Worm (Caenorhabditis elegans) whole organism, L1 larva: ENCODE results near the gene F15E6.10.
A peak's percentile ranks its signal among the peaks of the same experiment; 100 is the strongest.

Source experiments
- C34B4.2 ChIP-seq: sonication (generic microtip); optimal IDR thresholded peaks from 2 replicates; lab custom pipeline; 2017; ENCODE audit warnings: mild to moderate bottlenecking, missing genetic modification characterization, missing compliant biosample characterization
- blmp-1 ChIP-seq: fragments of 150-350 bp; optimal IDR thresholded peaks from 2 replicates; lab custom pipeline; 2014; ENCODE audit warnings: missing biosample characterization, missing genetic modification characterization
- ceh-88 ChIP-seq: fragments of 200-800 bp; sonication (Bioruptor generic); IDR thresholded peaks from 2 replicates; pipeline ENCODE4 v1.3.6; 2022; ENCODE audit warnings: missing genetic modification characterization, missing compliant biosample characterization
- efl-1 ChIP-seq, 4 experiments: fragments of 150-350 bp; optimal IDR thresholded peaks in 3 of 4; peaks in 1 of 4; 1 replicate in 1 of 4; 2 replicates in 3 of 4; lab custom pipeline; 2014; ENCODE audit warnings: missing biosample characterization in 2 of 4, missing genetic modification characterization in 2 of 4, missing genetic modification reagents in 2 of 4
- efl-3 ChIP-seq: fragments of 200-800 bp; sonication (Bioruptor generic); optimal IDR thresholded peaks from 2 replicates; lab custom pipeline; 2018; ENCODE audit warnings: mild to moderate bottlenecking, missing genetic modification characterization, missing compliant biosample characterization
- elt-2 ChIP-seq: sonication (generic microtip); optimal IDR thresholded peaks from 2 replicates; lab custom pipeline; 2016; ENCODE audit warnings: missing genetic modification characterization, mild to moderate bottlenecking, inconsistent platforms, missing compliant biosample characterization, missing genetic modification reagents
- fos-1 ChIP-seq: fragments of 150-350 bp; optimal IDR thresholded peaks from 2 replicates; lab custom pipeline; 2014; ENCODE audit warnings: missing biosample characterization, missing genetic modification characterization
- hlh-17 ChIP-seq: fragments of 200-800 bp; sonication (Bioruptor generic); optimal IDR thresholded peaks from 2 replicates; lab custom pipeline; 2018; ENCODE audit warnings: missing genetic modification characterization, mild to moderate bottlenecking, missing compliant biosample characterization, moderate library complexity, borderline replicate concordance
- hpl-2 ChIP-seq: fragments of 150-350 bp; optimal IDR thresholded peaks from 2 replicates; lab custom pipeline; 2014; ENCODE audit warnings: missing biosample characterization, missing genetic modification reagents, missing genetic modification characterization
- irx-1 ChIP-seq: sonication (generic microtip); optimal IDR thresholded peaks from 2 replicates; lab custom pipeline; 2016; ENCODE audit warnings: missing genetic modification characterization, missing compliant biosample characterization
- lin-13 ChIP-seq: fragments of 150-350 bp; optimal IDR thresholded peaks from 2 replicates; lab custom pipeline; 2014; ENCODE audit warnings: missing biosample characterization, missing genetic modification reagents, missing genetic modification characterization
- lin-14 ChIP-seq: fragments of 200-800 bp; sonication (Bioruptor generic); optimal IDR thresholded peaks from 2 replicates; lab custom pipeline; 2018; ENCODE audit warnings: mild to moderate bottlenecking, missing genetic modification characterization, moderate library complexity, missing compliant biosample characterization
- lin-35 ChIP-seq, 2 experiments: fragments of 150-350 bp; optimal IDR thresholded peaks; 2 replicates each; lab custom pipeline; 2014; ENCODE audit warnings: missing biosample characterization in 2 of 2, missing genetic modification characterization in 2 of 2, missing genetic modification reagents in 2 of 2
- lir-3 ChIP-seq: sonication (generic microtip); optimal IDR thresholded peaks from 2 replicates; lab custom pipeline; 2016; ENCODE audit warnings: mild to moderate bottlenecking, missing genetic modification characterization, moderate library complexity, missing compliant biosample characterization; ENCODE audit not compliant: poor library complexity
- lsy-2 ChIP-seq, 2 experiments: fragments of 150-350 bp; optimal IDR thresholded peaks; 2 replicates each; lab custom pipeline; 2014; ENCODE audit warnings: missing biosample characterization in 2 of 2, missing genetic modification characterization in 2 of 2
- mab-9 ChIP-seq: fragments of 200-800 bp; sonication (Bioruptor generic); IDR thresholded peaks from 2 replicates; pipeline ENCODE4 v1.3.6; 2022; ENCODE audit warnings: missing genetic modification reagents, missing genetic modification characterization, missing compliant biosample characterization
- nhr-237 ChIP-seq: fragments of 150-350 bp; optimal IDR thresholded peaks from 2 replicates; lab custom pipeline; 2014; ENCODE audit warnings: missing biosample characterization, missing genetic modification characterization
- nhr-47 ChIP-seq: sonication (generic microtip); optimal IDR thresholded peaks from 2 replicates; lab custom pipeline; 2016; ENCODE audit warnings: mild to moderate bottlenecking, missing genetic modification characterization, moderate library complexity, missing compliant biosample characterization
- nhr-84 ChIP-seq: sonication (generic microtip); optimal IDR thresholded peaks from 2 replicates; lab custom pipeline; 2017; ENCODE audit warnings: missing biosample characterization, missing genetic modification characterization
- nhr-85 ChIP-seq: sonication (generic microtip); peaks from one replicate; lab custom pipeline; 2016; ENCODE audit warnings: missing genetic modification characterization, inconsistent platforms, missing compliant biosample characterization
- pax-3 ChIP-seq: fragments of 200-800 bp; sonication (Bioruptor generic); optimal IDR thresholded peaks from 2 replicates; lab custom pipeline; 2018; ENCODE audit warnings: mild to moderate bottlenecking, missing genetic modification characterization, moderate library complexity, missing compliant biosample characterization
- pqm-1 ChIP-seq: sonication (generic microtip); optimal IDR thresholded peaks from 3 replicates; lab custom pipeline; 2017; ENCODE audit warnings: missing biosample characterization, missing genetic modification characterization
- skn-1 ChIP-seq: fragments of 150-350 bp; optimal IDR thresholded peaks from 2 replicates; lab custom pipeline; 2014; ENCODE audit warnings: missing biosample characterization, missing genetic modification characterization
- snu-23 ChIP-seq: sonication (generic microtip); optimal IDR thresholded peaks from 2 replicates; lab custom pipeline; 2016; ENCODE audit warnings: missing genetic modification characterization, missing compliant biosample characterization
- unc-130 ChIP-seq: fragments of 150-350 bp; optimal IDR thresholded peaks from 2 replicates; lab custom pipeline; 2017; ENCODE audit warnings: missing biosample characterization, missing genetic modification characterization, inconsistent platforms
- unc-62 ChIP-seq: fragments of 150-350 bp; optimal IDR thresholded peaks from 2 replicates; lab custom pipeline; 2014; ENCODE audit warnings: missing biosample characterization, missing genetic modification reagents, missing genetic modification characterization
- unc-98 ChIP-seq: fragments of 200-800 bp; sonication (Bioruptor generic); IDR thresholded peaks from 2 replicates; pipeline ENCODE4 v1.3.6; 2022; ENCODE audit warnings: missing genetic modification characterization, missing compliant biosample characterization
- vab-15 ChIP-seq: sonication (generic microtip); optimal IDR thresholded peaks from 2 replicates; lab custom pipeline; 2017; ENCODE audit warnings: missing genotype, mild to moderate bottlenecking, missing genetic modification characterization, missing compliant biosample characterization
- xbp-1 ChIP-seq: sonication (generic microtip); optimal IDR thresholded peaks from 2 replicates; lab custom pipeline; 2016; ENCODE audit warnings: missing genetic modification characterization, missing compliant biosample characterization
- ztf-11 ChIP-seq, 2 experiments: sonication (generic microtip); optimal IDR thresholded peaks; 2 replicates each; lab custom pipeline; 2016 to 2017; ENCODE audit warnings: missing genetic modification characterization in 2 of 2, missing biosample characterization in 1 of 2, missing compliant biosample characterization in 1 of 2

F15E6.10 gene

ce11 chrIV:4298983-4299382 lies 6.3 kb downstream of the F15E6.10 start, which contains the start of gene F15E6.9:
Gene F15E6.9, minus strand, starts transcription at chrIV:4299083.
- no peak for TF ChIP-seq hpl-2 (GFP tag; lab: Kevin White, UChicago)

DNA sequence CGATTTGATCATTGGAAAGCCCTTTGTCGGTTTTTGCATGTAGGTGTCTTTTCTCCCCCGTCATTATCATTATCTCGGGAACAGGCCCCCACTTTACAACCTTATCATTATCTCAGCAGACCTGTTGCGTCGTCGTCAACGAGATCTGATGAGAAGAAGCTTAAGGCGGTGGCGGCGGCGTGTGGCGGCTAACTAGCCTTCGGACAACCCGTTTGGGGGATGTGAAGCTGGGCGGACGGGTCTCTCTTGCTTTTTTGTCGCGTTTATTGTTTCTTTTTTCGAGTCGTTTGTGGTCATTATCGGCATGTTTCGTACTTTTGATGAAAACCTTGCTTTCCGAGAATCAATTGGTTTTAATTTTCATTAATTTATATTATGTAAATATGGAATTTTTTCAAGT lies 7.3 kb downstream of the F15E6.10 start:
- TF ChIP-seq efl-3 (GFP tag; lab: Kevin White, UChicago) = no peak
- peak; percentile 40 for TF ChIP-seq blmp-1 (tag; lab: Kevin White, UChicago)
- no peak for TF ChIP-seq efl-1 (optimal IDR thresholded peaks at IDR 0.05; lab: Kevin White, UChicago)
- TF ChIP-seq efl-1 (GFP tag; optimal IDR thresholded peaks at IDR 0.05 in 1 of 2; lab: Kevin White, UChicago) = peak in 1 of 2 experiments; percentile 30

ce11 chrIV:4301202-4301601 lies 8.5 kb downstream of the F15E6.10 start, which contains the start of gene lgc-22:
Gene lgc-22, plus strand, starts transcription at chrIV:4301306.
- TF ChIP-seq mab-9 (GFP tag; lab: Robert Waterston, UW) (no peak), skn-1 (tag; lab: Kevin White, UChicago) (no peak)

DNA sequence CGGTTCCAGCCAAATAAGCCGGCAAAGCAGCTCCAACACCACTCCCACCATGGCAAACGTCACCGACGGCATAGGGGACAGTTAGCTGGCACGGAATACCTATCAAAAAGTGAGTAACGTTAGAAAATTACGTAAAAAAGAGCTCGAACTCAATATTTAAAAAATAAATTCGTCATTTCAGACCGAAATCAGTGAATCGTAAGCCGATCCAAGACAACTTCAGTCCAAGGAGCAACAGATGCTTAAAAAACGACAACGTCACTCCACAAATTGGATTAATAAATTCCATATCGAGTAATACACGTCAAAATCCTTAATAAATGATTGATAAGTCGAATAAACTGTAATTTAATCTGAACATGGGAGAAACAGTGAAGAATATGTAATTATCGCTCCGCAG lies 13.6 kb downstream of the F15E6.10 start:
- no peak for TF ChIP-seq mab-9 (GFP tag; lab: Robert Waterston, UW)
- TF ChIP-seq lin-13 = no peak
- no peak for TF ChIP-seq nhr-237 (tag; lab: Kevin White, UChicago)
- TF ChIP-seq unc-62 (GFP tag; lab: Kevin White, UChicago) = no peak
- no peak for TF ChIP-seq irx-1
- TF ChIP-seq lir-3 (tag; lab: Kevin White, UChicago) = no peak
- TF ChIP-seq, all 84 proteins: peak for 0

DNA sequence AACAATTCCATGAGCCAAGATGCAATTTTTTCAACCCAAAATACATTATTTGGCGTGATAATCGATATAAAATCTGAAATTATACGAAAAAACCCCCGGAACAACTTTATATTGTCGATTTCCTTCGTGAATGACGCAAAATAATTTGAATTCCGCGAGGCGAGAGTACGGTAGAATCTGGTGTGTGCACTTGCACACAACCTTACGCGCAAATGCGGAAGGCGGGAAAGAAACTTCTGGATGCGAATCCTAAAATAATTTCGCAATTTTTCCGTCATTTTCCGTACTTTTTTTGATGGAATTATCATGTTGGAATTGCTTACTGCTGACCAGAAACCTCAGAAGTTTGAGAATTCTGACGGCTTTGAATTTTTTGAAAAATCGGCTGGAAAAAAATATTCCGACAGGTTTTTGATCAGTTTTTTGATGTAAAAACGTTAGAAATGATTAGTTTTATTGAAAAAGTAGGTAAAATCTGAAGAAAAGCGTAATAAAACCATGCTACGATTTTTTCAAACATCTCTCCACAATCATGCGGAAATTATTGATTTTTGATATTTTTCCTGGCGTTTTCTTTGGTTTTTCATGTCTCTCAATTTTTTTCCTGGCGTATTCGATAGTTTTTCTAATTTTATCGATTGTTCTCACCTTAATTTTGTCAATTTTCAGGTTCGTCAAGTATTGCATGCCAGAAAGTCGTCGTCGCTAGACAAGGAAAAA lies 14.7 kb downstream of the F15E6.10 start, which contains the start of gene set-9:
set-9 (plus strand) TSS at position 670 of the 720 bp plus-strand sequence.
- TF ChIP-seq efl-1 (optimal IDR thresholded peaks at IDR 0.05; lab: Kevin White, UChicago) (peak in 1 of 2 experiments; percentile 27), efl-1 (GFP tag; optimal IDR thresholded peaks at IDR 0.05 in 1 of 2; lab: Kevin White, UChicago) (peak in 1 of 2 experiments; percentile 34), lsy-2 (tag; optimal IDR thresholded peaks at IDR 0.05; lab: Kevin White, UChicago) (peak in 1 of 2 experiments; percentile 22), unc-130 (no peak), C34B4.2 (tag; lab: Kevin White, UChicago) (no peak)

- TF ChIP-seq nhr-85 (tag; lab: Kevin White, UChicago) (no peak), elt-2 (tag; lab: Kevin White, UChicago) (no peak), xbp-1 (tag; lab: Kevin White, UChicago) (no peak), pqm-1 (tag; lab: Kevin White, UChicago) (no peak), lin-14 (GFP tag; lab: Kevin White, UChicago) (no peak), vab-15 (tag; lab: Kevin White, UChicago) (no peak), nhr-84 (no peak), snu-23 (GFP tag; lab: Kevin White, UChicago) (no peak), unc-98 (no peak), nhr-47 (tag; lab: Kevin White, UChicago) (no peak), ztf-11 (tag; optimal IDR thresholded peaks at IDR 0.05; lab: Kevin White, UChicago) (no peak), hlh-17 (no peak), hpl-2 (GFP tag; lab: Kevin White, UChicago) (no peak), pax-3 (no peak), fos-1 (no peak), lin-35 (GFP tag; optimal IDR thresholded peaks at IDR 0.05; lab: Kevin White, UChicago) (no peak), ceh-88 (GFP tag; lab: Robert Waterston, UW) (no peak)
Measured at ce11 chrIV:4316813-4317408, 24.2 kb downstream of the F15E6.10 start, which contains the start of gene Y24D9B.1. Gene Y24D9B.1, plus strand, starts transcription at chrIV:4317358.
